Worm (Caenorhabditis elegans) whole organism, midembryonic: ENCODE measurements around the gene Y105C5A.10.
"Not testable (repeated sequence)": the region's sequence is repeated elsewhere in the genome, so short reads cannot be mapped to it uniquely, and the experiment has no call there.

Source experiments
- flt-1 ChIP-seq: fragments of 200-800 bp; sonication (Bioruptor generic); IDR thresholded peaks from 2 replicates; pipeline ENCODE4 v1.3.6; 2022; ENCODE audit warnings: missing genetic modification characterization, missing compliant biosample characterization
- klf-2 ChIP-seq: fragments of 200-800 bp; sonication (Bioruptor generic); conservative IDR thresholded peaks from 2 replicates; pipeline ENCODE4 v1.3.6; 2022; ENCODE audit warnings: missing genetic modification reagents, missing genetic modification characterization, missing compliant biosample characterization

DNA sequence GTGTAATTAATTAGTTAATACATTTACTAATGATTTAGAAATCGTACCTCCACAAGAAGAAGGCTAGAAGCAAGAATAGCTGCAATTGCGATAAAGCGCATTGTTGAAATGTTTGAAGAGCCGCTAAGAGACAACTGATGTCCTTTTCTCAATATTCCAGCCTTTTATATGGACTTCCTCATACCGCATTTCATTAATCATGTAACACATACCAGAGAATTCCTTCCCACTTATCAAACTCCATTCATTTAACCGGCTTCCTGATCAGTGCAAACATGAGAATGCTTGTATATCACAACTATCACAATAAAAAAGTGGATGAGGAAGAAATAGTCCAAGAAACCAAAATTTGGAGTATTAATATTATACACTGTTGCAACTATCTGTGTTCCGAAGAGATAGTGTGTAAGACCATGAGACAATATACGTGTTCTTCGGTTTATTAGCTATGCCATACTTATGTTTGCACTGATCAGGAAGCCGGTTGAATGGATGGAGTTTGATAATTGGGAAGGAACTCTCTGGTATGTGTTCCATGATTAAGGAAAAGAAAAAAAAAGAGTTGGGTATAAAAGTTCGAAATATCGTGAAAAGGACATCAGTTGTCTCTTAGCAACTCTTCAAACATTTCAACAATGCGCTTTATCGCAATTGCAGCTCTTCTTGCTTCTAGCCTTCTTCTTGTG lies 40.5 kb upstream of the Y105C5A.10 start, which contains the start of the genes pqn-78 and pqn-79:
- TF ChIP-seq flt-1; klf-2 (GFP tag; lab: Robert Waterston, UW): not testable (repeated sequence)
